Fruit fly (Drosophila melanogaster) whole organism, embryonic: Measurements from ENCODE around the gene Datp.

Experiments
- Aef1 ChIP-seq: fragments of 200-800 bp; sonication (Bioruptor generic); IDR thresholded peaks from 3 replicates; pipeline ENCODE4 v1.3.6; 2022; ENCODE audit warnings: missing biosample characterization, missing genetic modification characterization
- BEAF-32 ChIP-seq: fragments of 200-800 bp; sonication (Bioruptor generic); optimal IDR thresholded peaks from 3 replicates; lab custom pipeline; 2017; ENCODE audit warnings: missing biosample characterization, missing genetic modification characterization, mild to moderate bottlenecking, moderate library complexity, missing genetic modification reagents
- Bteb2 ChIP-seq: fragments of 200-800 bp; sonication (Bioruptor generic); optimal IDR thresholded peaks from 2 replicates; lab custom pipeline; 2016; ENCODE audit warnings: missing biosample characterization, missing genetic modification characterization
- CG12744 ChIP-seq: fragments of 200-800 bp; sonication (Bioruptor generic); optimal IDR thresholded peaks from 2 replicates; lab custom pipeline; 2016; ENCODE audit warnings: missing biosample characterization, missing genetic modification characterization
- CG14014 ChIP-seq: fragments of 200-800 bp; sonication (Bioruptor generic); IDR thresholded peaks from 2 replicates; pipeline ENCODE4 v1.3.6; 2022; ENCODE audit warnings: missing biosample characterization, missing genetic modification characterization
- CG14965 ChIP-seq: fragments of 200-800 bp; sonication (Bioruptor generic); optimal IDR thresholded peaks from 2 replicates; lab custom pipeline; 2016; ENCODE audit warnings: missing biosample characterization, missing genetic modification characterization, borderline replicate concordance
- CG15073 ChIP-seq: fragments of 200-800 bp; sonication (Bioruptor generic); optimal IDR thresholded peaks from 2 replicates; lab custom pipeline; 2016; ENCODE audit warnings: missing biosample characterization, missing genetic modification characterization
- CG15269 ChIP-seq: fragments of 200-800 bp; sonication (Bioruptor generic); optimal IDR thresholded peaks from 2 replicates; lab custom pipeline; 2018; ENCODE audit warnings: missing biosample characterization, mild to moderate bottlenecking, missing genetic modification characterization, moderate library complexity
- CG1602 ChIP-seq: fragments of 200-800 bp; sonication (Bioruptor generic); optimal IDR thresholded peaks from 3 replicates; lab custom pipeline; 2016; ENCODE audit warnings: missing biosample characterization, missing genetic modification characterization
- CG16863 ChIP-seq: fragments of 200-800 bp; sonication (Bioruptor generic); optimal IDR thresholded peaks from 3 replicates; lab custom pipeline; 2016; ENCODE audit warnings: missing biosample characterization, missing genetic modification characterization
- CG17361 ChIP-seq: fragments of 200-800 bp; sonication (Bioruptor generic); IDR thresholded peaks from 3 replicates; pipeline ENCODE4 v1.3.6; 2022; ENCODE audit warnings: missing biosample characterization, missing genetic modification characterization
- CG2199 ChIP-seq: fragments of 200-800 bp; sonication (Bioruptor generic); IDR thresholded peaks from 3 replicates; pipeline ENCODE4 v1.3.6; 2022; ENCODE audit warnings: missing biosample characterization, missing genetic modification characterization
- CG30431 ChIP-seq: fragments of 200-800 bp; sonication (Bioruptor generic); optimal IDR thresholded peaks from 2 replicates; lab custom pipeline; 2017; ENCODE audit warnings: missing biosample characterization, missing genetic modification characterization
- CG31365 ChIP-seq: fragments of 200-800 bp; sonication (Bioruptor generic); optimal IDR thresholded peaks from 2 replicates; lab custom pipeline; 2018; ENCODE audit warnings: missing biosample characterization, mild to moderate bottlenecking, missing genetic modification characterization
- CG32767 ChIP-seq: fragments of 200-800 bp; sonication (Bioruptor generic); IDR thresholded peaks from 2 replicates; pipeline ENCODE4 v1.3.6; 2022; ENCODE audit warnings: missing biosample characterization, missing genetic modification characterization
- CG34422 ChIP-seq: fragments of 200-800 bp; sonication (Bioruptor generic); IDR thresholded peaks from 3 replicates; pipeline ENCODE4 v1.3.6; 2022; ENCODE audit warnings: missing biosample characterization, missing genetic modification characterization
- CG4730 ChIP-seq: fragments of 200-800 bp; sonication (Bioruptor generic); IDR thresholded peaks from 2 replicates; pipeline ENCODE4 v1.3.6; 2022; ENCODE audit warnings: missing biosample characterization, missing genetic modification characterization
- CG5953 ChIP-seq: fragments of 200-800 bp; sonication (Bioruptor generic); IDR thresholded peaks from 2 replicates; pipeline ENCODE4 v1.3.6; 2022; ENCODE audit warnings: missing biosample characterization, missing genetic modification characterization
- CG6654 ChIP-seq: fragments of 200-800 bp; sonication (Bioruptor generic); optimal IDR thresholded peaks from 2 replicates; lab custom pipeline; 2017; ENCODE audit warnings: missing biosample characterization, mild to moderate bottlenecking, missing genetic modification characterization
- CG7271 ChIP-seq: fragments of 200-800 bp; sonication (Bioruptor generic); optimal IDR thresholded peaks from 2 replicates; lab custom pipeline; 2018; ENCODE audit warnings: missing biosample characterization, mild to moderate bottlenecking, missing genetic modification characterization, moderate library complexity
- CG7357 ChIP-seq: fragments of 200-800 bp; sonication (Bioruptor generic); IDR thresholded peaks from 3 replicates; pipeline ENCODE4 v1.3.6; 2022; ENCODE audit warnings: missing biosample characterization, missing genetic modification characterization
- CG7556 ChIP-seq: fragments of 200-800 bp; sonication (Bioruptor generic); optimal IDR thresholded peaks from 2 replicates; lab custom pipeline; 2017; ENCODE audit warnings: missing biosample characterization, mild to moderate bottlenecking, missing genetic modification characterization
- Dek ChIP-seq: fragments of 200-800 bp; sonication (Bioruptor generic); optimal IDR thresholded peaks from 3 replicates; lab custom pipeline; 2019; ENCODE audit warnings: missing biosample characterization, mild to moderate bottlenecking, missing genetic modification characterization, moderate library complexity
- HHEX ChIP-seq: fragments of 200-800 bp; sonication (Bioruptor generic); optimal IDR thresholded peaks from 3 replicates; lab custom pipeline; 2017; ENCODE audit warnings: missing biosample characterization, mild to moderate bottlenecking, missing genetic modification characterization, missing genetic modification reagents
- NC2α ChIP-seq: fragments of 200-800 bp; sonication (Bioruptor generic); optimal IDR thresholded peaks from 2 replicates; lab custom pipeline; 2016; ENCODE audit warnings: missing biosample characterization, missing genetic modification characterization
- NfI ChIP-seq: fragments of 200-800 bp; sonication (Bioruptor generic); optimal IDR thresholded peaks from 3 replicates; lab custom pipeline; 2018; ENCODE audit warnings: missing biosample characterization, mild to moderate bottlenecking, missing genetic modification characterization, moderate library complexity
- Optix ChIP-seq: fragments of 200-800 bp; sonication (Bioruptor generic); IDR thresholded peaks from 3 replicates; pipeline ENCODE4 v1.3.6; 2022; ENCODE audit warnings: missing biosample characterization, missing genetic modification characterization
- Scr ChIP-seq: fragments of 200-800 bp; sonication (Bioruptor generic); IDR thresholded peaks from 2 replicates; pipeline ENCODE4 v1.3.6; 2022; ENCODE audit warnings: missing biosample characterization, missing genetic modification characterization; ENCODE audit not compliant: partially characterized antibody
- Sry-β ChIP-seq: fragments of 200-800 bp; sonication (Bioruptor generic); optimal IDR thresholded peaks from 2 replicates; lab custom pipeline; 2018; ENCODE audit warnings: missing biosample characterization, mild to moderate bottlenecking, missing genetic modification characterization, moderate library complexity
- Sry-δ ChIP-seq: fragments of 200-800 bp; sonication (Bioruptor generic); optimal IDR thresholded peaks from 2 replicates; lab custom pipeline; 2016; ENCODE audit warnings: missing biosample characterization, missing genetic modification characterization
- TFAM ChIP-seq: fragments of 200-800 bp; sonication (Bioruptor generic); optimal IDR thresholded peaks from 2 replicates; lab custom pipeline; 2017; ENCODE audit warnings: missing biosample characterization, missing genetic modification characterization, inconsistent platforms
- Vsx1 ChIP-seq: fragments of 200-800 bp; sonication (Bioruptor generic); optimal IDR thresholded peaks from 2 replicates; lab custom pipeline; 2017; ENCODE audit warnings: missing biosample characterization, mild to moderate bottlenecking, missing genetic modification characterization, missing genetic modification reagents
- al ChIP-seq: fragments of 200-800 bp; sonication (Bioruptor generic); IDR thresholded peaks from 2 replicates; pipeline ENCODE4 v1.3.6; 2022; ENCODE audit warnings: missing biosample characterization, missing genetic modification characterization
- ara ChIP-seq: fragments of 200-800 bp; sonication (Bioruptor generic); IDR thresholded peaks from 2 replicates; pipeline ENCODE4 v1.3.6; 2022; ENCODE audit warnings: missing biosample characterization, missing genetic modification characterization
- ato ChIP-seq: fragments of 200-800 bp; sonication (Bioruptor generic); IDR thresholded peaks from 2 replicates; pipeline ENCODE4 v1.3.6; 2022; ENCODE audit warnings: missing biosample characterization, missing genetic modification characterization; ENCODE audit not compliant: partially characterized antibody
- bcd ChIP-seq: fragments of 200-800 bp; sonication (Bioruptor generic); optimal IDR thresholded peaks from 2 replicates; lab custom pipeline; 2017; ENCODE audit warnings: missing biosample characterization, mild to moderate bottlenecking, missing genetic modification characterization
- btn ChIP-seq: fragments of 200-800 bp; sonication (Bioruptor generic); optimal IDR thresholded peaks from 2 replicates; lab custom pipeline; 2016; ENCODE audit warnings: missing biosample characterization, missing genetic modification characterization
- cato ChIP-seq: fragments of 200-800 bp; sonication (Bioruptor generic); optimal IDR thresholded peaks from 2 replicates; lab custom pipeline; 2016; ENCODE audit warnings: missing biosample characterization, missing genetic modification characterization, borderline replicate concordance
- disco-r ChIP-seq: fragments of 200-800 bp; sonication (Bioruptor generic); optimal IDR thresholded peaks from 2 replicates; lab custom pipeline; 2016; ENCODE audit warnings: missing biosample characterization, missing genetic modification characterization
- dmrt99B ChIP-seq: fragments of 200-800 bp; sonication (Bioruptor generic); optimal IDR thresholded peaks from 2 replicates; lab custom pipeline; 2018; ENCODE audit warnings: missing biosample characterization, mild to moderate bottlenecking, missing genetic modification characterization, moderate library complexity
- dysf ChIP-seq: fragments of 200-800 bp; sonication (Bioruptor generic); IDR thresholded peaks from 3 replicates; pipeline ENCODE4 v1.3.6; 2022; ENCODE audit warnings: missing biosample characterization, missing genetic modification characterization
- ham ChIP-seq: fragments of 200-800 bp; sonication (Bioruptor generic); IDR thresholded peaks from 2 replicates; pipeline ENCODE4 v1.3.6; 2022; ENCODE audit warnings: missing biosample characterization, missing genetic modification characterization
- nom ChIP-seq: fragments of 200-800 bp; sonication (Bioruptor generic); optimal IDR thresholded peaks from 2 replicates; lab custom pipeline; 2017; ENCODE audit warnings: missing biosample characterization, missing genetic modification characterization, mild to moderate bottlenecking, moderate library complexity, missing genetic modification reagents
- sd ChIP-seq: fragments of 200-800 bp; sonication (Bioruptor generic); optimal IDR thresholded peaks from 3 replicates; lab custom pipeline; 2018; ENCODE audit warnings: missing biosample characterization, mild to moderate bottlenecking, missing genetic modification characterization, moderate library complexity
- sim ChIP-seq: fragments of 200-800 bp; sonication (Bioruptor generic); IDR thresholded peaks from 2 replicates; pipeline ENCODE4 v1.3.6; 2022; ENCODE audit warnings: missing biosample characterization, missing genetic modification characterization
- sqz ChIP-seq: fragments of 200-800 bp; sonication (Bioruptor generic); optimal IDR thresholded peaks from 3 replicates; lab custom pipeline; 2018; ENCODE audit warnings: missing biosample characterization, mild to moderate bottlenecking, missing genetic modification characterization
- ttk ChIP-seq: fragments of 200-800 bp; sonication (Bioruptor generic); IDR thresholded peaks from 2 replicates; pipeline ENCODE4 v2.1.2; 2022; ENCODE audit warnings: missing biosample characterization, missing genetic modification characterization
- wor ChIP-seq: fragments of 200-800 bp; sonication (Bioruptor generic); IDR thresholded peaks from 2 replicates; pipeline ENCODE4 v1.3.6; 2022; ENCODE audit warnings: missing biosample characterization, missing genetic modification characterization
- zfh1 ChIP-seq: fragments of 200-800 bp; sonication (Bioruptor generic); IDR thresholded peaks from 3 replicates; pipeline ENCODE4 v1.3.6; 2022; ENCODE audit warnings: missing biosample characterization, missing genetic modification characterization

Datp gene

DNA sequence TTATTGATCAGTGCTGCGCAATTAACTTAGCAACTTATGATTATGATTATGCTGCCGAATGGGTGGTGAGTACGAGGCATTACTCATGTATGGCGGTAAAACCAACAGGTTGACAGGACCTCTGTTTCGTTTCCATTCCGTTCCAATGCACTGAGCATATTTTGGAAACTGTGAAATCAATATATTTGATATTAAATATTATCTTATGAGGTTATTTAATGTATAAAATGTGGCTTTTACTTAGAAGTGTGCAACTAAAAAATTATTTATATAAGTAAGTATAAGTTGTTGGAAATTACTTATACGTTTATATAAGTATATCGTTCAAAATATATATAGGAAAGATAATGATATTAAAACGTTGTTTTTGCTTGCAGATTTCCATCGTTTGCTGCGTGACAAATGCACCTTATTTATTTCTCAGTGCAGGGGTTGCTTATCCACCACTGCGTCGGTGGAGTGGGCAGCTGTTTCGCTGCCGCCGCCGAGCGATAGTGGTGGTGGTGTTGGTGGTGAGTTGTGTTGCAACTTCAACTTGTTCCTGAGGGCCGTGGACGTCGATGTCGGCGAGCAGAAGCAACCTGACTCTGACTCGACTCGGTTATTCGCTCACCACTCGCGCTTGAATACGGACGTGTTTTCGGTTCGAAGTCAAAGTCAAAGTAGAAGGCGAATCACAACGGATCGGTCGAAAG lies 45.6 kb upstream of the Datp start, which contains the start of gene bib (continued):
- TF ChIP-seq TFAM (peak; percentile 48), CG17361 (GFP tag; lab: Robert Waterston, UW) (peak; percentile 95), NC2α (no peak), Aef1 (GFP tag; lab: Robert Waterston, UW) (peak; percentile 44), nom (peak; percentile 81), Dek (peak; percentile 59), sd (tag; lab: Kevin White, UChicago) (peak; percentile 33), CG15269 (tag; lab: Kevin White, UChicago) (peak; percentile 77), dmrt99B (tag; lab: Kevin White, UChicago) (peak; percentile 88), CG14965 (no peak), sim (GFP tag; lab: Robert Waterston, UW) (no peak), Sry-δ (GFP tag; lab: Kevin White, UChicago) (no peak), CG30431 (peak; percentile 82), BEAF-32 (no peak), CG16863 (no peak), ato (GFP tag; lab: Robert Waterston, UW) (no peak), CG14014 (peak; percentile 46; the same call in 1 of the 2 replicates), ttk (GFP tag; lab: Robert Waterston, UW) (peak; percentile 62; the same call in 1 of the 2 replicates), dysf (GFP tag; lab: Robert Waterston, UW) (peak; percentile 77), al (GFP tag; lab: Robert Waterston, UW) (no peak), zfh1 (peak; percentile 69; the same call in 2 of the 3 replicates), btn (GFP tag; lab: Kevin White, UChicago) (no peak), NfI (GFP tag; lab: Kevin White, UChicago) (peak; percentile 76), Bteb2 (GFP tag; lab: Kevin White, UChicago) (no peak), CG7357 (GFP tag; lab: Robert Waterston, UW) (peak; percentile 38; the same call in 1 of the 3 replicates), CG5953 (GFP tag; lab: Robert Waterston, UW) (0 out of 2 replicates have a peak, but pooled peaks have one; percentile 51), bcd (GFP tag; lab: Kevin White, UChicago) (peak; percentile 86), CG7271 (tag; lab: Kevin White, UChicago) (peak; percentile 16), wor (peak; percentile 40; the same call in 1 of the 2 replicates), CG7556 (peak; percentile 95), CG32767 (GFP tag; lab: Robert Waterston, UW) (peak; percentile 59), CG34422 (GFP tag; lab: Robert Waterston, UW) (peak; percentile 37; the same call in 1 of the 3 replicates), ara (GFP tag; lab: Robert Waterston, UW) (peak; percentile 63), sqz (GFP tag; lab: Kevin White, UChicago) (peak; percentile 78), Sry-β (GFP tag; lab: Kevin White, UChicago) (peak; percentile 85), Vsx1 (GFP tag; lab: Kevin White, UChicago) (peak; percentile 73), CG4730 (GFP tag; lab: Robert Waterston, UW) (peak; percentile 40; the same call in 1 of the 2 replicates), cato (peak; percentile 66), Scr (GFP tag; lab: Robert Waterston, UW) (peak; percentile 22; the same call in 1 of the 2 replicates), ham (GFP tag; lab: Robert Waterston, UW) (no peak), CG31365 (no peak), HHEX (peak; percentile 75), CG1602 (GFP tag; lab: Kevin White, UChicago) (peak; percentile 84), CG2199 (GFP tag; lab: Robert Waterston, UW) (0 out of 3 replicates have a peak, but pooled peaks have one; percentile 29), CG15073 (GFP tag; lab: Kevin White, UChicago) (no peak), CG12744 (GFP tag; lab: Kevin White, UChicago) (no peak), disco-r (GFP tag; lab: Kevin White, UChicago) (no peak), CG6654 (peak; percentile 47), Optix (no peak)
